Fruit fly (Drosophila melanogaster): Measurements from ENCODE around the gene CG15022.

Gene CG15022

DNA sequence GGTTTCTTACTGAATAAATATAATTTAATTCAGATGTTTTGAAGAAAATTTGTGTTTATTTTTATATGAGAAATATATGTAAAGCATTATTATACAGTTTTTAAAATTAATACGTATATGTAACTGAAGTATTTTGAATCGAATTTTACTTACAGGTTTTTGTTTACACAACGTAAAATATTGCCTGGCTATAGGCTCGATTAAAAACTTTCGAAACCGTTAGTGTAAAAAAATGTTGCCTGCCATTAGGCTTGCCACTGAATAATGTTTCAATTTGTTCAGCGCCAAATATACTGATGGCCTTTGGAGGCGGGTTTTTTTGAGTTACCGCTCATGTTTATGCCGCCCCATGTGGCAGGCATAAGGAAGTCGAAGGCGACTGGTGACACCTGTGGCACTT lies 33.5 kb downstream of the CG15022 start:
- TF ChIP-seq CG33017 (tag; optimal IDR thresholded peaks at IDR 0.05), result no peak
- no peak for TF ChIP-seq ovo (GFP tag; optimal IDR thresholded peaks at IDR 0.05)
- no peak for TF ChIP-seq CG12768 (GFP tag; optimal IDR thresholded peaks at IDR 0.05)
- no peak for TF ChIP-seq cnc (optimal IDR thresholded peaks at IDR 0.05)
- no peak for TF ChIP-seq CG7101 (tag; optimal IDR thresholded peaks at IDR 0.05)
- no peak for TF ChIP-seq pad (GFP tag; optimal IDR thresholded peaks at IDR 0.05)
- no peak for TF ChIP-seq cic (GFP tag; optimal IDR thresholded peaks at IDR 0.05)
- no peak for TF ChIP-seq tj (GFP tag; optimal IDR thresholded peaks at IDR 0.05)
- TF ChIP-seq CG11617 (GFP tag; optimal IDR thresholded peaks at IDR 0.05), result no peak
- TF ChIP-seq Hr96 (GFP tag; optimal IDR thresholded peaks at IDR 0.05), result no peak
- TF ChIP-seq CG7045 (GFP tag; optimal IDR thresholded peaks at IDR 0.05), result no peak
- no peak for TF ChIP-seq CG5204 (GFP tag; optimal IDR thresholded peaks at IDR 0.05)
- TF ChIP-seq CG14711 (tag; optimal IDR thresholded peaks at IDR 0.05), result no peak
- TF ChIP-seq Clk (GFP tag; optimal IDR thresholded peaks at IDR 0.05), result no peak
- no peak for TF ChIP-seq Crg-1 (GFP tag; optimal IDR thresholded peaks at IDR 0.05)

DNA sequence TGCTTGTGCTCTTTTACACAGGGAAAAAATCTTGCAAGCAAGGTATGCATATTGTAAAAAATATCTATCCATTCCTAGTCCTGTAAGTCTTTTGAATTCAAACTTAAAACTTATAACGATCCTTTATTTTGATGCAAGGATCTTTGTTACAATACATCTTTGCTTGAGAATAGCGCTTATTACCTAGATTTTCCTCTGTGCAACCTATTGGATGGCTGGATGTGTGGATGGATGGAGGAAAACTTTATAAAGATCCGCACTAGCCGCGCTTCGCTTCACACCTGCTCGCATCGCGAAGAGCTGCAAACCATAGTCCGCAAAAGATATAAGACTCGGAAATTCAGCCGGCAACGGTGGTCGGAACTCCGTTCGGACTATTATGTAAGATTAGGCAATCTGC lies 38.8 kb downstream of the CG15022 start, which contains the start of gene CG15020:
Gene CG15020 (plus strand): TSS at position 301 of the 400 bp plus-strand sequence.
- TF ChIP-seq CG7101 (tag; optimal IDR thresholded peaks at IDR 0.05) (no peak), Mnt (GFP tag; optimal IDR thresholded peaks at IDR 0.05) (no peak), cnc (optimal IDR thresholded peaks at IDR 0.05) (no peak), Hr96 (GFP tag; optimal IDR thresholded peaks at IDR 0.05) (no peak), toe (GFP tag; optimal IDR thresholded peaks at IDR 0.05) (no peak), CG12768 (GFP tag; optimal IDR thresholded peaks at IDR 0.05) (no peak), ovo (GFP tag; optimal IDR thresholded peaks at IDR 0.05) (no peak), pad (GFP tag; optimal IDR thresholded peaks at IDR 0.05) (no peak), CG33017 (tag; optimal IDR thresholded peaks at IDR 0.05) (no peak), cic (GFP tag; optimal IDR thresholded peaks at IDR 0.05) (no peak), bab1 (GFP tag; optimal IDR thresholded peaks at IDR 0.05) (no peak), CG11617 (GFP tag; optimal IDR thresholded peaks at IDR 0.05) (no peak), tj (GFP tag; optimal IDR thresholded peaks at IDR 0.05) (no peak)

- TF ChIP-seq CG12768 (GFP tag; optimal IDR thresholded peaks at IDR 0.05) (no peak), Mnt (GFP tag; optimal IDR thresholded peaks at IDR 0.05) (no peak), Crg-1 (GFP tag; optimal IDR thresholded peaks at IDR 0.05) (no peak), cnc (optimal IDR thresholded peaks at IDR 0.05) (no peak), CG11617 (GFP tag; optimal IDR thresholded peaks at IDR 0.05) (no peak), bab1 (GFP tag; optimal IDR thresholded peaks at IDR 0.05) (no peak), CG14711 (tag; optimal IDR thresholded peaks at IDR 0.05) (no peak), kay (GFP tag; ENCODE audit: borderline replicate concordance) (no peak), toe (GFP tag; optimal IDR thresholded peaks at IDR 0.05) (no peak), CG7045 (GFP tag; optimal IDR thresholded peaks at IDR 0.05) (no peak), Clk (GFP tag; optimal IDR thresholded peaks at IDR 0.05) (no peak), CG1620 (GFP tag; optimal IDR thresholded peaks at IDR 0.05) (no peak), Hr96 (GFP tag; optimal IDR thresholded peaks at IDR 0.05) (no peak), pad (GFP tag; optimal IDR thresholded peaks at IDR 0.05) (no peak), ovo (GFP tag; optimal IDR thresholded peaks at IDR 0.05) (no peak), CG7101 (tag; optimal IDR thresholded peaks at IDR 0.05) (no peak), CG5204 (GFP tag; optimal IDR thresholded peaks at IDR 0.05) (no peak), CG33017 (tag; optimal IDR thresholded peaks at IDR 0.05) (no peak), tj (GFP tag; optimal IDR thresholded peaks at IDR 0.05) (no peak)
These were observed 42.6 kb downstream of the CG15022 start for dm6 chr3L:4417543-4417942.

- TF ChIP-seq bab1 (GFP tag; optimal IDR thresholded peaks at IDR 0.05), result no peak
- peak; percentile 74 for TF ChIP-seq kay (GFP tag; ENCODE audit: borderline replicate concordance)
These were observed 43.0 kb downstream of the CG15022 start for dm6 chr3L:4417068-4417467.

DNA sequence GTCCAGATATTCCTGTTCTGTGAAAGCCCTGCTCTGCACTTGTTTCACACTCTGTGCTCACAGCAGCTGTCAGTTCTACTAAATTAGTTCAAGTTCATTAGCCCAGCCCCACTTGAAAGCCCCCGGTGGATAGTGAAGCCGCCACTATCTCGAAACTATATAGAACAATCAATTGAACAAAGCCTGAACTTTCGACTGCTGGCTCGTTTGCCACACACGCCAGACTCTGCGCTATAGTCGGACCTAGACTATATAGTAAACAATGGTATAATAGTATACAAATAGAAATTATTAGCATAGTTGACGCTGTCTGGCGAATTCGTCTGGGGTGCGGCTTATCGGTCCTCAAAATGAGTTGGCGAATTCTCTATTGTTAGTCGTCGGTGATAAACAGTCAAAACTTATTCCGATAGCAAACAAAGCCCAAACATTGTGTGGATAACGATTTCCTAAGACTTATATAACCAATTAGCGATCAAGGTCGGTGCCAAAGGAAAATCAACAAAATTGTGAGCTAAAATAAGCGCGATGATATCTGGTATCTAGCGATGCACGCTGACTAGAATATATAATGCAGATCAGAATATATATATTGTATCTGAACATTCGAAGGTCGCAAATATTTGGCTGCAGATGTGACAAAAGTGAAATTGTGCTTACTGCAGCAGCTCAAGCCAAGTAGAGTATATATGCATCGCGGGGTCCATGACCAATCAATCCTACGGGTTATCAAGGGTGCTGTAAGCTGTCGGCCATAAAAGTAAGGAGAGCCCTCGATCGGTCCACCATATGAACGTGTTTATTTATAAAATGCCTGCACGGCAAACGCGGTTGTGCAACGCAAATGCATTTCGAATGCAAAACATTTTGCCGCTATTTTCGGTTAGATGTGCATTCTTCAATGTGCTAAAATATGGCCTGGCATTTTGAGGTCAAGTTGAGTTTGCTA lies 44.5 kb downstream of the CG15022 start:
- TF ChIP-seq cnc (optimal IDR thresholded peaks at IDR 0.05), result peak; percentile 10 to 68
- peak; percentile 8 for TF ChIP-seq CG1620 (GFP tag; optimal IDR thresholded peaks at IDR 0.05)
- TF ChIP-seq Hr96 (GFP tag; optimal IDR thresholded peaks at IDR 0.05), result peak; percentile 19
- no peak for TF ChIP-seq CG11617 (GFP tag; optimal IDR thresholded peaks at IDR 0.05)
- TF ChIP-seq ovo (GFP tag; optimal IDR thresholded peaks at IDR 0.05), result no peak
- no peak for TF ChIP-seq Crg-1 (GFP tag; optimal IDR thresholded peaks at IDR 0.05)
- TF ChIP-seq kay (GFP tag; ENCODE audit: borderline replicate concordance), result no peak
- peak; percentile 87 for TF ChIP-seq cic (GFP tag; optimal IDR thresholded peaks at IDR 0.05)
- peak; percentile 41 for TF ChIP-seq Mnt (GFP tag; optimal IDR thresholded peaks at IDR 0.05)
- TF ChIP-seq tj (GFP tag; optimal IDR thresholded peaks at IDR 0.05), result no peak
- no peak for TF ChIP-seq bab1 (GFP tag; optimal IDR thresholded peaks at IDR 0.05)
- TF ChIP-seq CG7045 (GFP tag; optimal IDR thresholded peaks at IDR 0.05), result peak; percentile 17
- TF ChIP-seq pad (GFP tag; optimal IDR thresholded peaks at IDR 0.05), result no peak
- TF ChIP-seq CG33017 (tag; optimal IDR thresholded peaks at IDR 0.05), result peak; percentile 39
- TF ChIP-seq CG7101 (tag; optimal IDR thresholded peaks at IDR 0.05), result peak; percentile 53
- TF ChIP-seq CG5204 (GFP tag; optimal IDR thresholded peaks at IDR 0.05), result peak; percentile 37
- no peak for TF ChIP-seq Clk (GFP tag; optimal IDR thresholded peaks at IDR 0.05)
- peak; percentile 94 for TF ChIP-seq CG12768 (GFP tag; optimal IDR thresholded peaks at IDR 0.05)
- TF ChIP-seq CG14711 (tag; optimal IDR thresholded peaks at IDR 0.05), result no peak
- peak; percentile 24 for TF ChIP-seq toe (GFP tag; optimal IDR thresholded peaks at IDR 0.05)

DNA sequence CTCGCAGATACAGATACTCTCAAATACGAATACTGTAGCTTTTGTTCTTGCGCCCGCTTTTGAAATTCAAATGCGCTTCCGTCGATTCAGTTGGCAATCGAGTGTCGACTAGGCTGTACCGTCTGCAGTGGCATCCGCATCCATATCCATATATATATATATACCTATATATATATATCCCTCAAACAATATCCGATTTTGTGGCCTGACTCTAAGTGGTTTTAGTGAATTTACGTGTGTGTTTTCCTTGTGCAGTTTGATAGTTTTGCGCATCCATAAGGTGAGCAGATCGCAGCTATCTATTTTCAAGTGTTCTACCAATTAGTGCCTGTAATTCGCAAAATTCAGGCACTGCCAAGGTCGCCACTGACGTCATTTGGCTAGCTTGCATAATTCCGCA lies 45.5 kb downstream of the CG15022 start:
- TF ChIP-seq Crg-1 (GFP tag; optimal IDR thresholded peaks at IDR 0.05), result no peak
- peak; percentile 93 for TF ChIP-seq kay (GFP tag; ENCODE audit: borderline replicate concordance)
- peak; percentile 11 for TF ChIP-seq CG7101 (tag; optimal IDR thresholded peaks at IDR 0.05)
- TF ChIP-seq CG33017 (tag; optimal IDR thresholded peaks at IDR 0.05), result peak; percentile 24
- TF ChIP-seq CG5204 (GFP tag; optimal IDR thresholded peaks at IDR 0.05), result peak; percentile 23
- TF ChIP-seq CG1620 (GFP tag; optimal IDR thresholded peaks at IDR 0.05), result no peak

All from whole organism, adult.